Fruit fly (Drosophila melanogaster) whole organism, wandering third instar larva: Measurements from ENCODE around the gene CG8661.

Source experiments
- Abd-B ChIP-seq: fragments of >200 bp; optimal IDR thresholded peaks from 2 replicates; lab custom pipeline; 2017; ENCODE audit warnings: missing biosample characterization, missing genetic modification characterization
- CG9705 ChIP-seq: fragments of 200-800 bp; sonication (Bioruptor generic); optimal IDR thresholded peaks from 2 replicates; lab custom pipeline; 2018; ENCODE audit warnings: missing biosample characterization, mild to moderate bottlenecking, missing genetic modification characterization
- HLH106 ChIP-seq: fragments of 200-800 bp; optimal IDR thresholded peaks from 3 replicates; lab custom pipeline; 2019; ENCODE audit warnings: missing biosample characterization, mild to moderate bottlenecking, missing genetic modification characterization, moderate library complexity
- dmrt93B ChIP-seq: fragments of 200-800 bp; sonication (Bioruptor generic); optimal IDR thresholded peaks from 2 replicates; lab custom pipeline; 2018; ENCODE audit warnings: missing biosample characterization, mild to moderate bottlenecking, missing genetic modification characterization
- h ChIP-seq: fragments of 200-800 bp; sonication (Bioruptor generic); optimal IDR thresholded peaks from 3 replicates; lab custom pipeline; 2016; ENCODE audit warnings: missing biosample characterization, mild to moderate bottlenecking, missing genetic modification characterization
- pan ChIP-seq: fragments of >200 bp; optimal IDR thresholded peaks from 2 replicates; lab custom pipeline; 2017

DNA sequence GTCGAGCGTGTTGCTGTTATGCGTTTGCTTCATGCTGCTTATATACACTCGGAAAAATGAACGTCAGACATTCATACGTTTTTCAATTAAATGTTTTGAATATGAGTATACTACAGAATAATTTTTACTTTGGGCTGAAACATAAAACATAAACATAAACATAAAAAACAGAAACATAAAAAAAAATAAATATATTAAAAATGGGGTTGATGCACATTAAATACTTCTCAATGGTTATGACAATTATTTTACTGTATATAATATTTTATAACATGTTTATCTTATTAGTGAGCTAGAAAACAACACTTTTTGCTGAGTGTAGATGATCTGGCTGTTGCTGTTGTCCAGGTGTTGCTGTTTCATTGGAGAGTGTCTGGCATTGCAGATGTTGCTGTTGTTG is 46.9 kb downstream of the CG8661 start:
- TF ChIP-seq pan (lab: Kevin White, UChicago) (no peak), HLH106 (peak; percentile 27), CG9705 (GFP tag; lab: Kevin White, UChicago) (no peak), dmrt93B (GFP tag; lab: Kevin White, UChicago) (peak; percentile 2), Abd-B (GFP tag; lab: Kevin White, UChicago) (no peak), h (GFP tag; lab: Kevin White, UChicago) (peak; percentile 49)
